Fruit fly (Drosophila melanogaster): ENCODE results near the gene CG6763.

dm6 chr3R:23332535-23333333 is 48.9 kb downstream of the CG6763 start:
- TF ChIP-seq fd85E (GFP tag; optimal IDR thresholded peaks at IDR 0.05) (no peak), Eip78C (GFP tag) (peak; percentile 39)

All from whole organism, prepupa.